Fruit fly (Drosophila melanogaster): ENCODE measurements around the gene tutl.

- TF ChIP-seq CG14711 (tag; optimal IDR thresholded peaks at IDR 0.05) (no peak), Mnt (GFP tag; optimal IDR thresholded peaks at IDR 0.05) (no peak), CG33017 (tag; optimal IDR thresholded peaks at IDR 0.05) (no peak), pad (GFP tag; optimal IDR thresholded peaks at IDR 0.05) (no peak), CG1620 (GFP tag; optimal IDR thresholded peaks at IDR 0.05) (no peak)
Observed at dm6 chr2L:4287076-4287475, 4.1 kb downstream of the tutl start.
